Worm (Caenorhabditis elegans): ENCODE results near the gene C23G10.10.
A peak's percentile ranks its signal among the peaks of the same experiment; 100 is the strongest.

The C23G10.10 gene

ce11 chrIII:6177631-6178030 is 36.2 kb downstream of the C23G10.10 start:
- TF ChIP-seq nhr-80 (tag; optimal IDR thresholded peaks at IDR 0.05) (peak; percentile 13), snpc-3.4 (tag; optimal IDR thresholded peaks at IDR 0.05) (no peak)

ce11 chrIII:6176761-6177160 is 37.1 kb downstream of the C23G10.10 start, which contains the start of gene F42A10.6:
Gene F42A10.6 (minus strand): TSS chrIII:6176861.
- TF ChIP-seq nhr-80 (tag; optimal IDR thresholded peaks at IDR 0.05) (peak; percentile 59), Y79H2A.3 (GFP tag; conservative IDR thresholded peaks at IDR 0.05) (no peak)

DNA sequence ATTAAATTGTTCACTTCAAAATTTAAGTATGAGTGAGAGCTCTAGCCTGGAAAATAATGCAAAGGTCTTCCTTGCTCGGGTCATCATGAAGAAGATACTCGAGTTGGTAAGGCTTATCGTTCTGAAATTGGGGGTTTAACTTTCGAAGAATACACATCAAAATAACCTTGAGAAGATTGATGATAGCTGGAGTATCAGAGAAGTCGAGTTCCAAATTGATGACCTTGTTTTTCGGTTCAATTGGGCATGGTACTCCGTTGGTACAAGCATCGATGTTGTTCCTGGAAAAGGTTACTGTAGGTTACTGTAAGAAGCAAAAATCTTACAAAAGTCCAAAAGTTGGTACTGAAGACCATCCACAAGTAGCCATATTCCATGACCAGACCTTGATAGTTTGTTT is 37.6 kb downstream of the C23G10.10 start:
- no peak for TF ChIP-seq let-607 (tag; optimal IDR thresholded peaks at IDR 0.05)
- no peak for TF ChIP-seq tlf-1 (GFP tag; optimal IDR thresholded peaks at IDR 0.05)
- TF ChIP-seq madf-3 (GFP tag; IDR thresholded peaks at IDR 0.05) = no peak
- TF ChIP-seq him-1 (tag; optimal IDR thresholded peaks at IDR 0.05) = no peak
- TF ChIP-seq madf-8 (GFP tag; conservative IDR thresholded peaks at IDR 0.05) = no peak
- TF ChIP-seq hrde-1 (tag; optimal IDR thresholded peaks at IDR 0.05; ENCODE audit: borderline replicate concordance) = peak; percentile 61
- no peak for TF ChIP-seq F55B11.4 (tag; optimal IDR thresholded peaks at IDR 0.05; ENCODE audit: borderline replicate concordance, insufficient read depth)
- TF ChIP-seq ztf-3 (GFP tag; optimal IDR thresholded peaks at IDR 0.05) = no peak
- TF ChIP-seq nhr-90 (tag; optimal IDR thresholded peaks at IDR 0.05) = no peak
- 0 out of 2 replicates have a peak, but pooled peaks have one; percentile 30 for TF ChIP-seq nfyb-1 (GFP tag; IDR thresholded peaks at IDR 0.05)
- TF ChIP-seq F39B2.1 (GFP tag; IDR thresholded peaks at IDR 0.05) = 0 out of 2 replicates have a peak, but pooled peaks have one; percentile 52
- no peak for TF ChIP-seq mes-4 (tag; optimal IDR thresholded peaks at IDR 0.05)
- no peak for TF ChIP-seq C06A6.2 (GFP tag; conservative IDR thresholded peaks at IDR 0.05)
- TF ChIP-seq nfya-1 (tag; optimal IDR thresholded peaks at IDR 0.05; ENCODE audit: borderline replicate concordance, insufficient read depth) = no peak
- TF ChIP-seq sptf-2 (GFP tag; optimal IDR thresholded peaks at IDR 0.05) = no peak
- TF ChIP-seq snpc-4 (GFP tag; optimal IDR thresholded peaks at IDR 0.05) = no peak
- TF ChIP-seq snpc-4 (tag; optimal IDR thresholded peaks at IDR 0.05) = no peak
- no peak for TF ChIP-seq sea-2 (GFP tag; IDR thresholded peaks at IDR 0.05)
- no peak for TF ChIP-seq egl-18 (GFP tag; IDR thresholded peaks at IDR 0.05)
- TF ChIP-seq lin-35 (GFP tag; optimal IDR thresholded peaks at IDR 0.05) = no peak

ce11 chrIII:6173020-6173597 is 40.7 kb downstream of the C23G10.10 start, which contains the start of the genes abcf-3 and F42A10.5:
Gene abcf-3 (plus strand): TSS chrIII:6173403.
Gene F42A10.5 (minus strand): TSS chrIII:6173477.
- TF ChIP-seq nhr-80 (tag; optimal IDR thresholded peaks at IDR 0.05) (peak; percentile 41), K11D2.4 (GFP tag; IDR thresholded peaks at IDR 0.05) (no peak), let-607 (tag; optimal IDR thresholded peaks at IDR 0.05) (peak in 1 of 2 experiments; percentile 56), snpc-3.4 (tag; optimal IDR thresholded peaks at IDR 0.05) (peak; percentile 29), dox-1 (GFP tag; IDR thresholded peaks at IDR 0.05) (no peak), snpc-1.3 (tag; optimal IDR thresholded peaks at IDR 0.05; ENCODE audit: insufficient read depth) (peak; percentile 67), lin-40 (tag; optimal IDR thresholded peaks at IDR 0.05) (peak; percentile 52), Y53G8AR.9 (GFP tag; conservative IDR thresholded peaks at IDR 0.05) (0 out of 2 replicates have a peak, but pooled peaks have one; percentile 58), D2030.7 (GFP tag; IDR thresholded peaks at IDR 0.05) (peak; percentile 41; the same call in 1 of the 2 replicates), pbrm-1 (GFP tag; IDR thresholded peaks at IDR 0.05) (peak; percentile 41; the same call in 1 of the 2 replicates), aptf-3 (GFP tag; IDR thresholded peaks at IDR 0.05) (no peak), hlh-12 (tag; optimal IDR thresholded peaks at IDR 0.05) (no peak), attf-3 (GFP tag; conservative IDR thresholded peaks at IDR 0.05) (0 out of 2 replicates have a peak, but pooled peaks have one; percentile 12), lag-1 (GFP tag; IDR thresholded peaks at IDR 0.05) (no peak), ztf-3 (GFP tag; optimal IDR thresholded peaks at IDR 0.05) (no peak), F57A8.1 (GFP tag; optimal IDR thresholded peaks at IDR 0.05) (no peak), lin-54 (GFP tag; optimal IDR thresholded peaks at IDR 0.05) (peak; percentile 64), snpc-4 (GFP tag; optimal IDR thresholded peaks at IDR 0.05) (peak; percentile 20), snpc-4 (tag; optimal IDR thresholded peaks at IDR 0.05) (peak in 2 of 4 experiments; percentile 1 to 21), rcor-1 (GFP tag; IDR thresholded peaks at IDR 0.05) (0 out of 2 replicates have a peak, but pooled peaks have one; percentile 31), somi-1 (GFP tag; optimal IDR thresholded peaks at IDR 0.05) (no peak), athp-1 (tag; optimal IDR thresholded peaks at IDR 0.05) (no peak), ztf-18 (tag; optimal IDR thresholded peaks at IDR 0.05) (peak; percentile 94), sptf-2 (GFP tag; optimal IDR thresholded peaks at IDR 0.05) (no peak), tbp1 (GFP tag; optimal IDR thresholded peaks at IDR 0.05) (peak; percentile 23)
